Fruit fly (Drosophila melanogaster): Measurements from ENCODE around the gene mei-38.

The mei-38 gene

dm6 chrX:1512753-1513226 is 35.9 kb downstream of the mei-38 start, which contains the start of gene CG14795 (continued):
- TF ChIP-seq da (GFP tag; optimal IDR thresholded peaks at IDR 0.05) (no peak), CG7372 (GFP tag; IDR thresholded peaks at IDR 0.05) (no peak), CG9797 (GFP tag; optimal IDR thresholded peaks at IDR 0.05) (peak; percentile 85), CrebB (tag; optimal IDR thresholded peaks at IDR 0.05) (peak; percentile 50), eve (GFP tag; optimal IDR thresholded peaks at IDR 0.05) (no peak), repo (GFP tag; optimal IDR thresholded peaks at IDR 0.05) (peak; percentile 46), Bgb (GFP tag; IDR thresholded peaks at IDR 0.05; ENCODE audit: partially characterized antibody) (peak; percentile 98), ato (GFP tag; IDR thresholded peaks at IDR 0.05; ENCODE audit: partially characterized antibody) (peak; percentile 83), Deaf1 (tag; optimal IDR thresholded peaks at IDR 0.05) (peak; percentile 22), ken (GFP tag; IDR thresholded peaks at IDR 0.05) (peak; percentile 59; the same call in 1 of the 3 replicates), CG18764 (GFP tag; optimal IDR thresholded peaks at IDR 0.05) (peak; percentile 99), gem (tag; optimal IDR thresholded peaks at IDR 0.05) (no peak), hbn (GFP tag; IDR thresholded peaks at IDR 0.05; ENCODE audit: partially characterized antibody) (peak; percentile 98), CG34422 (GFP tag; IDR thresholded peaks at IDR 0.05) (0 out of 3 replicates have a peak, but pooled peaks have one; percentile 29), Antp (GFP tag; optimal IDR thresholded peaks at IDR 0.05) (peak; percentile 30), D19A (tag; optimal IDR thresholded peaks at IDR 0.05) (no peak), CG17328 (GFP tag; IDR thresholded peaks at IDR 0.05) (no peak), vvl (GFP tag; IDR thresholded peaks at IDR 0.05) (peak; percentile 85), CG14014 (GFP tag; IDR thresholded peaks at IDR 0.05) (no peak), sug (tag; optimal IDR thresholded peaks at IDR 0.05) (peak; percentile 63), CG8359 (GFP tag; optimal IDR thresholded peaks at IDR 0.05; ENCODE audit: borderline replicate concordance) (no peak), Scr (GFP tag; IDR thresholded peaks at IDR 0.05; ENCODE audit: partially characterized antibody) (peak; percentile 91), dimm (GFP tag; IDR thresholded peaks at IDR 0.05) (no peak), CG3163 (GFP tag; optimal IDR thresholded peaks at IDR 0.05) (peak; percentile 13), Vsx1 (GFP tag; optimal IDR thresholded peaks at IDR 0.05) (no peak), gsb-n (tag; optimal IDR thresholded peaks at IDR 0.05) (no peak), CG12769 (tag; optimal IDR thresholded peaks at IDR 0.05) (peak; percentile 49), CG12219 (GFP tag; optimal IDR thresholded peaks at IDR 0.05) (no peak), Fer3 (tag; optimal IDR thresholded peaks at IDR 0.05) (no peak), bbx (GFP tag; IDR thresholded peaks at IDR 0.05; ENCODE audit: partially characterized antibody) (peak; percentile 97), bigmax (GFP tag; optimal IDR thresholded peaks at IDR 0.05) (peak; percentile 41), exex (tag; optimal IDR thresholded peaks at IDR 0.05) (peak; percentile 31), shn (GFP tag; optimal IDR thresholded peaks at IDR 0.05) (no peak), Neu2 (GFP tag; optimal IDR thresholded peaks at IDR 0.05; ENCODE audit: borderline replicate concordance) (no peak), CG16815 (GFP tag; optimal IDR thresholded peaks at IDR 0.05) (no peak), mam (GFP tag; optimal IDR thresholded peaks at IDR 0.05) (peak; percentile 31), CG32532 (GFP tag; IDR thresholded peaks at IDR 0.05) (peak; percentile 38; the same call in 1 of the 2 replicates), Spps (tag; optimal IDR thresholded peaks at IDR 0.05) (no peak), Mes4 (GFP tag; optimal IDR thresholded peaks at IDR 0.05) (no peak), CG7839 (tag; optimal IDR thresholded peaks at IDR 0.05) (peak; percentile 6), bab2 (GFP tag; optimal IDR thresholded peaks at IDR 0.05) (no peak), crol (GFP tag; IDR thresholded peaks at IDR 0.05) (no peak), E2f2 (GFP tag; IDR thresholded peaks at IDR 0.05) (peak; percentile 92), CG15011 (GFP tag; optimal IDR thresholded peaks at IDR 0.05) (no peak), Hr39 (optimal IDR thresholded peaks at IDR 0.05) (no peak), ewg (GFP tag; optimal IDR thresholded peaks at IDR 0.05) (peak; percentile 45), Awh (GFP tag; IDR thresholded peaks at IDR 0.05) (no peak), gfzf (GFP tag; optimal IDR thresholded peaks at IDR 0.05) (peak; percentile 89), CG17912 (GFP tag; optimal IDR thresholded peaks at IDR 0.05) (peak; percentile 69), slbo (GFP tag; IDR thresholded peaks at IDR 0.05) (peak; percentile 51; the same call in 1 of the 2 replicates)
